Fruit fly (Drosophila melanogaster) whole organism, embryonic: ENCODE results near the gene CG10055.

ENCODE experiments used
- CG16815 ChIP-seq: fragments of 200-800 bp; sonication (Bioruptor generic); optimal IDR thresholded peaks from 3 replicates; lab custom pipeline; 2017; ENCODE audit warnings: missing biosample characterization, mild to moderate bottlenecking, missing genetic modification characterization
- Hr3 ChIP-seq: fragments of 200-800 bp; sonication (Bioruptor generic); optimal IDR thresholded peaks from 3 replicates; lab custom pipeline; 2016; ENCODE audit warnings: missing biosample characterization, missing genetic modification characterization
- Hr51 ChIP-seq, 2 experiments: fragments of 200-800 bp; sonication (Bioruptor generic); optimal IDR thresholded peaks; 2 replicates in 1 of 2; 3 replicates in 1 of 2; lab custom pipeline; 2016 to 2018; ENCODE audit warnings: missing biosample characterization in 2 of 2, missing genetic modification characterization in 2 of 2, mild to moderate bottlenecking in 1 of 2, moderate library complexity in 1 of 2
- Ssrp ChIP-seq: fragments of 200-800 bp; sonication (Bioruptor generic); optimal IDR thresholded peaks from 2 replicates; lab custom pipeline; 2018; ENCODE audit warnings: missing biosample characterization, mild to moderate bottlenecking, missing genetic modification characterization, moderate library complexity

dm6 chr3R:7216924-7217529 is 30.6 kb upstream of the CG10055 start, which contains the start of gene CG14606:
- TF ChIP-seq Hr51 (GFP tag; optimal IDR thresholded peaks at IDR 0.05; lab: Kevin White, UChicago) (no peak), Hr3 (GFP tag; lab: Kevin White, UChicago) (no peak), CG16815 (GFP tag; lab: Kevin White, UChicago) (no peak), Ssrp (tag; lab: Kevin White, UChicago) (no peak)
